Worm (Caenorhabditis elegans) whole organism, L2 larva: ENCODE results near the gene F41E6.5.

Experiments
- C34F6.9 ChIP-seq: fragments of 150-350 bp; optimal IDR thresholded peaks from 2 replicates; lab custom pipeline; 2014; ENCODE audit warnings: missing biosample characterization, missing genetic modification characterization
- fos-1 ChIP-seq: fragments of 150-350 bp; optimal IDR thresholded peaks from 2 replicates; lab custom pipeline; 2014; ENCODE audit warnings: missing biosample characterization, missing genetic modification characterization
- mbf-1 ChIP-seq: sonication (generic microtip); optimal IDR thresholded peaks from 2 replicates; lab custom pipeline; 2017; ENCODE audit warnings: missing biosample characterization, missing genetic modification characterization
- nhr-11 ChIP-seq: fragments of 150-350 bp; optimal IDR thresholded peaks from 2 replicates; lab custom pipeline; 2014; ENCODE audit warnings: missing biosample characterization, missing genetic modification characterization
- nhr-21 ChIP-seq: fragments of 150-350 bp; optimal IDR thresholded peaks from 2 replicates; lab custom pipeline; 2014; ENCODE audit warnings: missing biosample characterization, missing genetic modification characterization
- nhr-25 ChIP-seq: fragments of 150-350 bp; sonication (generic microtip); optimal IDR thresholded peaks from 3 replicates; lab custom pipeline; 2014; ENCODE audit warnings: missing biosample characterization, missing genetic modification characterization
- unc-39 ChIP-seq: fragments of 150-350 bp; optimal IDR thresholded peaks from 2 replicates; lab custom pipeline; 2014; ENCODE audit warnings: missing biosample characterization, missing genetic modification characterization

DNA sequence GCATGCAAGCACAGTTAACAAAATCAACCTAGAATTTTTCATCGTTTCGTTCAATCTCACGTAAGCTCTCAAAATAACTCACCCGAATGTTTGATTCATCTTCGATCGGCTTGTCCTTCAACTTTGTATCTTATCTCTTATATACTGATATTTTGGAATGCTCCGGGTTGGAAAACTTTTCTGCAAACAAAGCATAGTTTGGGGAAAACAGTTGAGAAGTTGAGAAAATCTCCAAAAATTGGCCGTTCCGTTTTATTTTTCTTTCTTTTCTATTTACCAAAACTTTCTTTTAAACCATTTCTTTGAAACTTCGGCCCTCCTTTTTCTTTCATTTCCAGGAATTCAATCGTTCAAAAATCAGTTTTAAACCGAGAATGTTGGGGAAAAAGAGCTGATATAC lies 642 bp upstream of the F41E6.5 start, which contains the start of gene F41E6.15:
- no peak for TF ChIP-seq nhr-21
- TF ChIP-seq unc-39 (tag; lab: Kevin White, UChicago) = no peak
- no peak for TF ChIP-seq fos-1 (tag; lab: Kevin White, UChicago)
- no peak for TF ChIP-seq C34F6.9 (tag; lab: Kevin White, UChicago)
- TF ChIP-seq nhr-25 (tag; lab: Kevin White, UChicago) = no peak
- TF ChIP-seq mbf-1 = no peak
- no peak for TF ChIP-seq nhr-11 (tag; lab: Kevin White, UChicago)
